Worm (Caenorhabditis elegans) whole organism, L4 larva: ENCODE results near the gene his-7.

Source experiments
- R02D3.7 ChIP-seq: fragments of 150-350 bp; sonication (generic microtip); optimal IDR thresholded peaks from 3 replicates; lab custom pipeline; 2014; ENCODE audit warnings: missing biosample characterization, missing genetic modification characterization
- jun-1 ChIP-seq: fragments of 150-350 bp; optimal IDR thresholded peaks from 2 replicates; lab custom pipeline; 2014; ENCODE audit warnings: missing biosample characterization, missing genetic modification reagents, missing genetic modification characterization
- lim-7 ChIP-seq: fragments of 200-800 bp; sonication (Bioruptor generic); IDR thresholded peaks from 2 replicates; pipeline ENCODE4 v1.3.6; 2022; ENCODE audit warnings: missing genetic modification characterization, missing compliant biosample characterization
- mdt-29 ChIP-seq: fragments of 200-800 bp; sonication (Bioruptor generic); IDR thresholded peaks from 2 replicates; pipeline ENCODE4 v1.3.6; 2022; ENCODE audit warnings: missing genetic modification reagents, missing genetic modification characterization, missing compliant biosample characterization
- nhr-28 ChIP-seq: fragments of 150-350 bp; optimal IDR thresholded peaks from 2 replicates; lab custom pipeline; 2014; ENCODE audit warnings: missing biosample characterization, missing genetic modification characterization
- nhr-42 ChIP-seq: fragments of 200-800 bp; sonication (Bioruptor generic); IDR thresholded peaks from 2 replicates; pipeline ENCODE4 v1.3.6; 2022; ENCODE audit warnings: missing genetic modification characterization, missing compliant biosample characterization
- nhr-76 ChIP-seq: fragments of 150-350 bp; optimal IDR thresholded peaks from 2 replicates; lab custom pipeline; 2014; ENCODE audit warnings: missing biosample characterization, missing genetic modification characterization
- pha-4 ChIP-seq, 2 experiments: fragments of 150-350 bp in 1 of 2; fragments of 200-800 bp in 1 of 2; sonication (Bioruptor generic) in 1 of 2; IDR thresholded peaks in 1 of 2; optimal IDR thresholded peaks in 1 of 2; 2 replicates each; pipeline versions ENCODE4 v1.3.6 to Lab custom; 2014 to 2022; ENCODE audit warnings: missing genetic modification characterization in 2 of 2, missing genetic modification reagents in 2 of 2, missing biosample characterization in 1 of 2, missing compliant biosample characterization in 1 of 2
- unc-62 ChIP-seq, 3 experiments: fragments of 150-350 bp in 1 of 3; sonication (generic microtip); optimal IDR thresholded peaks in 2 of 3; peaks in 1 of 3; 1 replicate in 1 of 3; 2 replicates in 2 of 3; lab custom pipeline; 2014 to 2017; ENCODE audit warnings: missing biosample characterization in 3 of 3, missing genetic modification characterization in 3 of 3, missing genetic modification reagents in 3 of 3, missing genotype in 1 of 3
- vab-7 ChIP-seq: fragments of 200-800 bp; sonication (Bioruptor generic); IDR thresholded peaks from 2 replicates; pipeline ENCODE4 v1.3.6; 2022; ENCODE audit warnings: missing genetic modification reagents, missing genetic modification characterization, missing compliant biosample characterization
- zag-1 ChIP-seq: fragments of 150-350 bp; optimal IDR thresholded peaks from 2 replicates; lab custom pipeline; 2014; ENCODE audit warnings: missing biosample characterization, missing genetic modification characterization

- TF ChIP-seq R02D3.7, result no peak
- no peak for TF ChIP-seq vab-7 (GFP tag; lab: Robert Waterston, UW)
- TF ChIP-seq nhr-42 (GFP tag; lab: Robert Waterston, UW), result no peak
- no peak for TF ChIP-seq pha-4 (GFP tag; IDR thresholded peaks at IDR 0.05; lab: Robert Waterston, UW)
- TF ChIP-seq pha-4 (tag; optimal IDR thresholded peaks at IDR 0.05; lab: Kevin White, UChicago), result no peak
- TF ChIP-seq nhr-76 (tag; lab: Kevin White, UChicago), result no peak
- no peak for TF ChIP-seq nhr-28 (tag; lab: Kevin White, UChicago)
- TF ChIP-seq zag-1, result no peak
- no peak for TF ChIP-seq jun-1 (tag; lab: Kevin White, UChicago)
- TF ChIP-seq unc-62 (GFP tag; optimal IDR thresholded peaks at IDR 0.05 in 1 of 2; lab: Kevin White, UChicago), result no peak
- no peak for TF ChIP-seq unc-62 (tag; optimal IDR thresholded peaks at IDR 0.05; lab: Kevin White, UChicago)
- TF ChIP-seq lim-7 (GFP tag; lab: Robert Waterston, UW), result no peak
- TF ChIP-seq mdt-29, result no peak
Measured at ce11 chrV:8533916-8534315, 737 bp downstream of the his-7 start.
